Worm (Caenorhabditis elegans) whole organism, early embryonic: ENCODE measurements around the gene F15G9.6.

Experiments
- B0310.2 ChIP-seq: sonication (generic microtip); optimal IDR thresholded peaks from 2 replicates; lab custom pipeline; 2016; ENCODE audit warnings: mild to moderate bottlenecking, missing genetic modification characterization, missing compliant biosample characterization
- F13C5.2 ChIP-seq: sonication (generic microtip); optimal IDR thresholded peaks from 2 replicates; lab custom pipeline; 2017; ENCODE audit warnings: mild to moderate bottlenecking, missing genetic modification characterization, inconsistent platforms, missing compliant biosample characterization
- aly-1 ChIP-seq: sonication (generic microtip); optimal IDR thresholded peaks from 2 replicates; lab custom pipeline; 2016; ENCODE audit warnings: missing genetic modification characterization, missing compliant biosample characterization
- ama-1 ChIP-seq: fragments of 150-350 bp; optimal IDR thresholded peaks from 2 replicates; lab custom pipeline; 2014
- ceh-13 ChIP-seq: fragments of 200-800 bp; sonication (Bioruptor generic); optimal IDR thresholded peaks from 2 replicates; lab custom pipeline; 2018; ENCODE audit warnings: mild to moderate bottlenecking, missing genetic modification characterization, missing compliant biosample characterization
- ceh-36 ChIP-seq: sonication (generic microtip); optimal IDR thresholded peaks from 2 replicates; lab custom pipeline; 2016; ENCODE audit warnings: missing genetic modification characterization, inconsistent platforms, missing compliant biosample characterization
- ets-7 ChIP-seq: sonication (generic microtip); optimal IDR thresholded peaks from 2 replicates; lab custom pipeline; 2016; ENCODE audit warnings: missing genotype, missing genetic modification characterization, missing compliant biosample characterization
- flt-1 ChIP-seq: fragments of 200-800 bp; sonication (Bioruptor generic); IDR thresholded peaks from 2 replicates; pipeline ENCODE4 v1.3.6; 2022; ENCODE audit warnings: missing genetic modification characterization, missing compliant biosample characterization
- hmbx-1 ChIP-seq: sonication (generic microtip); optimal IDR thresholded peaks from 2 replicates; lab custom pipeline; 2016; ENCODE audit warnings: mild to moderate bottlenecking, missing genetic modification characterization, missing compliant biosample characterization
- hmg-4 ChIP-seq: fragments of 200-800 bp; sonication (Bioruptor generic); optimal IDR thresholded peaks from 2 replicates; lab custom pipeline; 2018; ENCODE audit warnings: mild to moderate bottlenecking, missing genetic modification characterization, missing compliant biosample characterization
- hnd-1 ChIP-seq: sonication (generic microtip); optimal IDR thresholded peaks from 2 replicates; lab custom pipeline; 2016; ENCODE audit warnings: missing genetic modification characterization, missing compliant biosample characterization
- pes-1 ChIP-seq: fragments of 200-800 bp; sonication (Bioruptor generic); IDR thresholded peaks from 2 replicates; pipeline ENCODE4 v1.3.6; 2022; ENCODE audit warnings: missing genetic modification reagents, missing genetic modification characterization, missing compliant biosample characterization
- scrt-1 ChIP-seq: fragments of 200-800 bp; sonication (Bioruptor generic); IDR thresholded peaks from 2 replicates; pipeline ENCODE4 v1.3.6; 2022; ENCODE audit warnings: missing genetic modification characterization, missing compliant biosample characterization
- sea-1 ChIP-seq: fragments of 200-800 bp; sonication (Bioruptor generic); conservative IDR thresholded peaks from 2 replicates; pipeline ENCODE4 v1.3.6; 2022; ENCODE audit warnings: missing genetic modification characterization, missing compliant biosample characterization
- tbx-11 ChIP-seq: fragments of 200-800 bp; sonication (Bioruptor generic); IDR thresholded peaks from 2 replicates; pipeline ENCODE4 v1.3.6; 2022; ENCODE audit warnings: missing genetic modification characterization, missing compliant biosample characterization
- tbx-37 ChIP-seq: fragments of 200-800 bp; sonication (Bioruptor generic); conservative IDR thresholded peaks from 2 replicates; pipeline ENCODE4 v1.3.6; 2022; ENCODE audit warnings: missing genetic modification reagents, missing genetic modification characterization, missing compliant biosample characterization
- tra-4 ChIP-seq: sonication (generic microtip); optimal IDR thresholded peaks from 2 replicates; lab custom pipeline; 2017; ENCODE audit warnings: missing genetic modification characterization, missing compliant biosample characterization

The F15G9.6 gene

ce11 chrX:9679427-9679826 lies 30.1 kb upstream of the F15G9.6 start:
- no peak for TF ChIP-seq ceh-13
- no peak for TF ChIP-seq aly-1 (tag; lab: Kevin White, UChicago)
- no peak for TF ChIP-seq tbx-11
- no peak for TF ChIP-seq tbx-37 (GFP tag; lab: Robert Waterston, UW)
- no peak for TF ChIP-seq tra-4 (tag; lab: Kevin White, UChicago)
- TF ChIP-seq hmg-4 (GFP tag; lab: Kevin White, UChicago), result no peak
- no peak for TF ChIP-seq flt-1 (GFP tag; lab: Robert Waterston, UW)
- TF ChIP-seq ama-1 (lab: Kevin White, UChicago), result no peak
- TF ChIP-seq hmbx-1 (tag; lab: Kevin White, UChicago), result no peak
- TF ChIP-seq ceh-36 (tag; lab: Kevin White, UChicago), result no peak
- no peak for TF ChIP-seq F13C5.2 (tag; lab: Kevin White, UChicago)
- TF ChIP-seq scrt-1 (GFP tag; lab: Robert Waterston, UW), result no peak
- TF ChIP-seq pes-1 (GFP tag; lab: Robert Waterston, UW), result no peak
- no peak for TF ChIP-seq hnd-1 (tag; lab: Kevin White, UChicago)
- TF ChIP-seq ets-7 (tag; lab: Kevin White, UChicago), result no peak
- TF ChIP-seq sea-1 (GFP tag; lab: Robert Waterston, UW), result no peak
- TF ChIP-seq B0310.2 (tag; lab: Kevin White, UChicago), result no peak

- TF ChIP-seq scrt-1 (GFP tag; lab: Robert Waterston, UW), result no peak
- no peak for TF ChIP-seq tbx-11
- no peak for TF ChIP-seq ceh-36 (tag; lab: Kevin White, UChicago)
- TF ChIP-seq ama-1 (lab: Kevin White, UChicago), result no peak
- no peak for TF ChIP-seq F13C5.2 (tag; lab: Kevin White, UChicago)
- no peak for TF ChIP-seq aly-1 (tag; lab: Kevin White, UChicago)
- no peak for TF ChIP-seq hmbx-1 (tag; lab: Kevin White, UChicago)
- no peak for TF ChIP-seq tbx-37 (GFP tag; lab: Robert Waterston, UW)
- TF ChIP-seq pes-1 (GFP tag; lab: Robert Waterston, UW), result no peak
- TF ChIP-seq hnd-1 (tag; lab: Kevin White, UChicago), result no peak
- TF ChIP-seq B0310.2 (tag; lab: Kevin White, UChicago), result no peak
- no peak for TF ChIP-seq sea-1 (GFP tag; lab: Robert Waterston, UW)
- no peak for TF ChIP-seq ets-7 (tag; lab: Kevin White, UChicago)
- TF ChIP-seq hmg-4 (GFP tag; lab: Kevin White, UChicago), result no peak
These were observed 29.4 kb upstream of the F15G9.6 start, which contains the start of gene ifp-1 for ce11 chrX:9680119-9680682. Gene ifp-1 (minus strand): TSS chrX:9680169.

DNA sequence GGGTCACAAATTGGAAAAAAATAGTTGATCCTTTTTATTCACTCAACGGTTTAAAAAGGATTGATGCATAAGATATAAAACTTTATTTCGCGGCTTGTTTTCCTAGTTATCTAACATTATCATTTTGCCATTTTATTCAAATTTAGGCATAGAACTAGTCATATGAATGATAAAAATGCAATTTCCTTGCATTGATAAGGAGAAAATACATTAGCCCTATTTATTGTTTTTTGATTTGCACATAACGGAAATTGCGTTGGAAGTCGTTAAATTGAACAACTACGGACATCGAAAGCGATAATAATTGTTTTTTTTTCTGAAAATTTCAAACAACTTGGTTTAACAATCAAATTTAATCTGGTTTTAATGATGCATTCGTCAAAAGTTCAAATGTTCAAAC lies 22.3 kb upstream of the F15G9.6 start:
- TF ChIP-seq ama-1 (lab: Kevin White, UChicago), result no peak
- no peak for TF ChIP-seq tbx-37 (GFP tag; lab: Robert Waterston, UW)
- TF ChIP-seq hnd-1 (tag; lab: Kevin White, UChicago), result no peak
- no peak for TF ChIP-seq hmbx-1 (tag; lab: Kevin White, UChicago)
- TF ChIP-seq ceh-13, result no peak
- no peak for TF ChIP-seq pes-1 (GFP tag; lab: Robert Waterston, UW)
- TF ChIP-seq scrt-1 (GFP tag; lab: Robert Waterston, UW), result no peak
- TF ChIP-seq F13C5.2 (tag; lab: Kevin White, UChicago), result no peak

ce11 chrX:9690445-9690844 lies 19.1 kb upstream of the F15G9.6 start, which contains the start of gene npr-18:
Gene npr-18 (plus strand): TSS chrX:9690745.
- TF ChIP-seq B0310.2 (tag; lab: Kevin White, UChicago) (no peak), ceh-13 (no peak), sea-1 (GFP tag; lab: Robert Waterston, UW) (no peak), hmg-4 (GFP tag; lab: Kevin White, UChicago) (no peak), tbx-37 (GFP tag; lab: Robert Waterston, UW) (no peak), aly-1 (tag; lab: Kevin White, UChicago) (no peak), ets-7 (tag; lab: Kevin White, UChicago) (no peak), ama-1 (lab: Kevin White, UChicago) (no peak), ceh-36 (tag; lab: Kevin White, UChicago) (no peak), pes-1 (GFP tag; lab: Robert Waterston, UW) (no peak), F13C5.2 (tag; lab: Kevin White, UChicago) (no peak), flt-1 (GFP tag; lab: Robert Waterston, UW) (no peak), scrt-1 (GFP tag; lab: Robert Waterston, UW) (no peak)

DNA sequence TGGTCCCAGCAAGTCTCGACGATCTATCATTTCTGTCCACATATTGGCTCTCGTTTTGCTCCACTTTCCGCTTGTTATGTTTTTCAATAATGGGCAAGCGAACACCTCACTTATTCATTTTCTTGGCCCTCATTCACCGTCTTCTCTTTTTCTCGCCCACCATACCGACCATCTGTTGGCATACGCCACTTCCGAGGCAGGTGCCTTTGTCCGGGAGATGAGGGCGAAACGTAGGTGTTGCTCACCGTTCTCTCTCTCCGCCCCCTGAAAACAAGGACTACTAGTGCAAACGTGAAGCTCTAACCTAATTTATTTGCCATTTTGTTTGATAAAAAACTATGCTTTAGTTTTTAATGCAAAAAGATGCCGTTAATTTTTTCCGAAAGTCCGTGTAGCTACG lies 11.9 kb upstream of the F15G9.6 start:
- no peak for TF ChIP-seq ceh-13
- no peak for TF ChIP-seq ama-1 (lab: Kevin White, UChicago)
- no peak for TF ChIP-seq hmg-4 (GFP tag; lab: Kevin White, UChicago)
- TF ChIP-seq flt-1 (GFP tag; lab: Robert Waterston, UW), result no peak
- no peak for TF ChIP-seq ets-7 (tag; lab: Kevin White, UChicago)
- TF ChIP-seq aly-1 (tag; lab: Kevin White, UChicago), result no peak
- TF ChIP-seq tbx-11, result no peak
- TF ChIP-seq tbx-37 (GFP tag; lab: Robert Waterston, UW), result no peak
- no peak for TF ChIP-seq hnd-1 (tag; lab: Kevin White, UChicago)

ce11 chrX:9698359-9698758 lies 11.2 kb upstream of the F15G9.6 start, which contains the start of gene dyf-7:
Gene dyf-7 (plus strand): TSS chrX:9698659.
- no peak for TF ChIP-seq sea-1 (GFP tag; lab: Robert Waterston, UW)
- no peak for TF ChIP-seq ceh-13
- TF ChIP-seq tbx-37 (GFP tag; lab: Robert Waterston, UW), result no peak

- TF ChIP-seq ama-1 (lab: Kevin White, UChicago), result no peak
- TF ChIP-seq flt-1 (GFP tag; lab: Robert Waterston, UW), result no peak
- no peak for TF ChIP-seq scrt-1 (GFP tag; lab: Robert Waterston, UW)
- no peak for TF ChIP-seq pes-1 (GFP tag; lab: Robert Waterston, UW)
- no peak for TF ChIP-seq ceh-36 (tag; lab: Kevin White, UChicago)
These were observed 6.8 kb upstream of the F15G9.6 start for ce11 chrX:9702790-9703189.
